Worm (Caenorhabditis elegans) whole organism, late embryonic: ENCODE data around the gene C45G9.4.
"Not testable (repeated sequence)": the region's sequence is repeated elsewhere in the genome, so short reads cannot be mapped to it uniquely, and the experiment has no call there.

Experiments
- C38D4.7 ChIP-seq: fragments of 200-800 bp; sonication (Bioruptor generic); optimal IDR thresholded peaks from 2 replicates; lab custom pipeline; 2018; ENCODE audit warnings: mild to moderate bottlenecking, missing genetic modification characterization, moderate library complexity, missing compliant biosample characterization
- F13H6.1 ChIP-seq: sonication (generic microtip); optimal IDR thresholded peaks from 2 replicates; lab custom pipeline; 2016; ENCODE audit warnings: missing genetic modification characterization, missing compliant biosample characterization
- K02D7.2 ChIP-seq: sonication (generic microtip); optimal IDR thresholded peaks from 2 replicates; lab custom pipeline; 2017; ENCODE audit warnings: mild to moderate bottlenecking, missing genetic modification characterization, missing compliant biosample characterization
- K09A11.1 ChIP-seq: sonication (generic microtip); optimal IDR thresholded peaks from 2 replicates; lab custom pipeline; 2017; ENCODE audit warnings: antibody characterized with exemption, mild to moderate bottlenecking, missing genetic modification characterization, missing compliant biosample characterization; ENCODE audit not compliant: insufficient read depth
- T23F11.4 ChIP-seq: fragments of 200-800 bp; sonication (Bioruptor generic); optimal IDR thresholded peaks from 2 replicates; lab custom pipeline; 2018; ENCODE audit warnings: mild to moderate bottlenecking, missing genetic modification characterization, missing compliant biosample characterization
- ahr-1 ChIP-seq: sonication (generic microtip); optimal IDR thresholded peaks from 2 replicates; lab custom pipeline; 2016; ENCODE audit warnings: missing genetic modification characterization, missing compliant biosample characterization
- ceh-14 ChIP-seq: sonication (generic microtip); optimal IDR thresholded peaks from 2 replicates; lab custom pipeline; 2016; ENCODE audit warnings: missing genotype, missing genetic modification characterization, missing compliant biosample characterization
- ceh-18 ChIP-seq: sonication (generic microtip); optimal IDR thresholded peaks from 2 replicates; lab custom pipeline; 2016; ENCODE audit warnings: missing genetic modification characterization, missing compliant biosample characterization
- ceh-19 ChIP-seq: fragments of 200-800 bp; sonication (Bioruptor generic); optimal IDR thresholded peaks from 2 replicates; lab custom pipeline; 2018; ENCODE audit warnings: mild to moderate bottlenecking, missing genetic modification characterization, missing compliant biosample characterization
- ceh-24 ChIP-seq: sonication (generic microtip); optimal IDR thresholded peaks from 2 replicates; lab custom pipeline; 2016; ENCODE audit warnings: mild to moderate bottlenecking, missing genetic modification characterization, missing compliant biosample characterization
- ceh-30 ChIP-seq: fragments of 150-350 bp; optimal IDR thresholded peaks from 2 replicates; lab custom pipeline; 2014; ENCODE audit warnings: missing biosample characterization, missing genetic modification characterization
- ceh-31 ChIP-seq: sonication (generic microtip); optimal IDR thresholded peaks from 2 replicates; lab custom pipeline; 2016; ENCODE audit warnings: missing genetic modification characterization, missing compliant biosample characterization
- ceh-34 ChIP-seq: sonication (generic microtip); optimal IDR thresholded peaks from 2 replicates; lab custom pipeline; 2016; ENCODE audit warnings: mild to moderate bottlenecking, missing genetic modification characterization, missing compliant biosample characterization
- ceh-9 ChIP-seq: sonication (generic microtip); optimal IDR thresholded peaks from 2 replicates; lab custom pipeline; 2016; ENCODE audit warnings: mild to moderate bottlenecking, missing genetic modification characterization, inconsistent platforms, missing compliant biosample characterization
- dmd-4 ChIP-seq: sonication (generic microtip); optimal IDR thresholded peaks from 2 replicates; lab custom pipeline; 2016; ENCODE audit warnings: borderline replicate concordance, missing genetic modification characterization, missing compliant biosample characterization
- dve-1 ChIP-seq: sonication (generic microtip); optimal IDR thresholded peaks from 2 replicates; lab custom pipeline; 2017; ENCODE audit warnings: antibody characterized with exemption, mild to moderate bottlenecking, missing genetic modification characterization, missing compliant biosample characterization
- elt-4 ChIP-seq: sonication (generic microtip); optimal IDR thresholded peaks from 2 replicates; lab custom pipeline; 2016; ENCODE audit warnings: missing genetic modification characterization, missing compliant biosample characterization
- eyg-1 ChIP-seq: sonication (generic microtip); optimal IDR thresholded peaks from 2 replicates; lab custom pipeline; 2016; ENCODE audit warnings: missing genotype, missing genetic modification characterization, missing compliant biosample characterization
- fkh-10 ChIP-seq: fragments of 150-350 bp; optimal IDR thresholded peaks from 2 replicates; lab custom pipeline; 2014; ENCODE audit warnings: missing biosample characterization, missing genetic modification reagents, missing genetic modification characterization
- gmeb-2 ChIP-seq: sonication (generic microtip); optimal IDR thresholded peaks from 2 replicates; lab custom pipeline; 2016; ENCODE audit warnings: missing genetic modification characterization, inconsistent platforms, missing compliant biosample characterization
- hlh-13 ChIP-seq: fragments of 200-800 bp; sonication (Bioruptor generic); optimal IDR thresholded peaks from 2 replicates; lab custom pipeline; 2018; ENCODE audit warnings: mild to moderate bottlenecking, missing genetic modification characterization, missing compliant biosample characterization
- hlh-15 ChIP-seq: sonication (generic microtip); optimal IDR thresholded peaks from 2 replicates; lab custom pipeline; 2016; ENCODE audit warnings: missing genetic modification characterization, missing compliant biosample characterization
- lin-11 ChIP-seq: fragments of 200-800 bp; sonication (Bioruptor generic); optimal IDR thresholded peaks from 2 replicates; lab custom pipeline; 2018; ENCODE audit warnings: mild to moderate bottlenecking, missing genetic modification characterization, missing compliant biosample characterization
- madf-2 ChIP-seq: sonication (generic microtip); optimal IDR thresholded peaks from 2 replicates; lab custom pipeline; 2017; ENCODE audit warnings: missing genetic modification characterization, missing compliant biosample characterization
- mec-3 ChIP-seq: sonication (generic microtip); optimal IDR thresholded peaks from 2 replicates; lab custom pipeline; 2016; ENCODE audit warnings: borderline replicate concordance, missing genetic modification characterization, missing compliant biosample characterization
- nfya-1 ChIP-seq: sonication (generic microtip); optimal IDR thresholded peaks from 2 replicates; lab custom pipeline; 2017; ENCODE audit warnings: missing genetic modification characterization, mild to moderate bottlenecking, missing compliant biosample characterization, antibody characterized with exemption, moderate library complexity
- nhr-11 ChIP-seq: fragments of 150-350 bp; optimal IDR thresholded peaks from 2 replicates; lab custom pipeline; 2014; ENCODE audit warnings: missing biosample characterization, missing genetic modification characterization
- nhr-232 ChIP-seq: sonication (generic microtip); optimal IDR thresholded peaks from 2 replicates; lab custom pipeline; 2016; ENCODE audit warnings: missing genetic modification characterization, missing compliant biosample characterization
- npax-4 ChIP-seq: sonication (generic microtip); optimal IDR thresholded peaks from 2 replicates; lab custom pipeline; 2016; ENCODE audit warnings: missing genetic modification characterization, missing compliant biosample characterization
- odd-2 ChIP-seq: sonication (generic microtip); optimal IDR thresholded peaks from 2 replicates; lab custom pipeline; 2017; ENCODE audit warnings: antibody characterized with exemption, mild to moderate bottlenecking, missing genetic modification characterization, missing compliant biosample characterization
- pag-3 ChIP-seq: sonication (generic microtip); optimal IDR thresholded peaks from 2 replicates; lab custom pipeline; 2016; ENCODE audit warnings: missing compliant biosample characterization, missing genetic modification characterization, borderline replicate concordance
- pat-9 ChIP-seq: fragments of 200-800 bp; sonication (Bioruptor generic); optimal IDR thresholded peaks from 2 replicates; lab custom pipeline; 2018; ENCODE audit warnings: mild to moderate bottlenecking, missing genetic modification characterization, moderate library complexity, missing compliant biosample characterization
- pha-4 ChIP-seq: fragments of 150-350 bp; optimal IDR thresholded peaks from 2 replicates; lab custom pipeline; 2018; ENCODE audit warnings: missing biosample characterization, missing genetic modification reagents, missing genetic modification characterization
- pqm-1 ChIP-seq: sonication (generic microtip); optimal IDR thresholded peaks from 2 replicates; lab custom pipeline; 2016; ENCODE audit warnings: missing genetic modification characterization, missing compliant biosample characterization
- pros-1 ChIP-seq: fragments of 150-350 bp; optimal IDR thresholded peaks from 2 replicates; lab custom pipeline; 2014; ENCODE audit warnings: missing biosample characterization, missing genetic modification reagents, missing genetic modification characterization
- ref-2 ChIP-seq: sonication (generic microtip); optimal IDR thresholded peaks from 2 replicates; lab custom pipeline; 2016; ENCODE audit warnings: missing genetic modification characterization, missing compliant biosample characterization
- rnt-1 ChIP-seq: sonication (generic microtip); optimal IDR thresholded peaks from 2 replicates; lab custom pipeline; 2016; ENCODE audit warnings: missing genetic modification characterization, missing compliant biosample characterization
- sdc-2 ChIP-seq: sonication (generic microtip); optimal IDR thresholded peaks from 2 replicates; lab custom pipeline; 2016; ENCODE audit warnings: missing genotype, missing genetic modification characterization, missing compliant biosample characterization
- sox-2 ChIP-seq: fragments of 200-800 bp; sonication (Bioruptor generic); IDR thresholded peaks from 2 replicates; pipeline ENCODE4 v1.3.6; 2022; ENCODE audit warnings: missing genetic modification reagents, missing genetic modification characterization, missing compliant biosample characterization
- sox-4 ChIP-seq: sonication (generic microtip); optimal IDR thresholded peaks from 2 replicates; lab custom pipeline; 2017; ENCODE audit warnings: mild to moderate bottlenecking, missing genetic modification characterization, inconsistent platforms, missing compliant biosample characterization
- syd-9 ChIP-seq: sonication (generic microtip); optimal IDR thresholded peaks from 2 replicates; lab custom pipeline; 2016; ENCODE audit warnings: mild to moderate bottlenecking, missing genetic modification characterization, moderate library complexity, missing compliant biosample characterization
- tbx-7 ChIP-seq: sonication (generic microtip); optimal IDR thresholded peaks from 2 replicates; lab custom pipeline; 2016; ENCODE audit warnings: missing genotype, missing genetic modification characterization, missing compliant biosample characterization
- ttx-3 ChIP-seq: sonication (generic microtip); optimal IDR thresholded peaks from 2 replicates; lab custom pipeline; 2016; ENCODE audit warnings: missing genetic modification reagents, missing genetic modification characterization, missing compliant biosample characterization
- unc-3 ChIP-seq, 2 experiments: fragments of 200-800 bp in 1 of 2; sonication (Bioruptor generic) in 1 of 2; sonication (generic microtip) in 1 of 2; conservative IDR thresholded peaks in 1 of 2; optimal IDR thresholded peaks in 1 of 2; 2 replicates each; pipeline versions ENCODE4 v1.3.6 to Lab custom; 2016 to 2022; ENCODE audit warnings: missing compliant biosample characterization in 2 of 2, missing genetic modification characterization in 2 of 2, missing genetic modification reagents in 1 of 2
- unc-42 ChIP-seq: sonication (generic microtip); optimal IDR thresholded peaks from 2 replicates; lab custom pipeline; 2016; ENCODE audit warnings: missing genotype, missing genetic modification characterization, missing compliant biosample characterization
- unc-55 ChIP-seq: sonication (generic microtip); optimal IDR thresholded peaks from 2 replicates; lab custom pipeline; 2017; ENCODE audit warnings: missing biosample characterization, missing genetic modification reagents, missing genetic modification characterization
- unc-86 ChIP-seq: sonication (generic microtip); optimal IDR thresholded peaks from 2 replicates; lab custom pipeline; 2016; ENCODE audit warnings: missing genetic modification characterization, missing compliant biosample characterization
- zip-5 ChIP-seq: sonication (generic microtip); optimal IDR thresholded peaks from 2 replicates; lab custom pipeline; 2016; ENCODE audit warnings: missing genetic modification characterization, missing compliant biosample characterization
- ztf-16 ChIP-seq: sonication (generic microtip); optimal IDR thresholded peaks from 2 replicates; lab custom pipeline; 2017; ENCODE audit warnings: missing genetic modification characterization, missing compliant biosample characterization

C45G9.4 gene

ce11 chrIII:5062406-5062805 lies at the start of gene C45G9.4:
Gene C45G9.4 (plus strand): TSS chrIII:5062706.
- not testable (repeated sequence) for TF ChIP-seq C38D4.7 (GFP tag; lab: Kevin White, UChicago); ceh-30 (tag; lab: Kevin White, UChicago); syd-9 (tag; lab: Kevin White, UChicago)

ce11 chrIII:5013915-5014346 lies 48.6 kb upstream of the C45G9.4 start:
- TF ChIP-seq unc-55 (GFP tag; lab: Kevin White, UChicago) (peak; percentile 96), ttx-3 (no peak), zip-5 (tag; lab: Kevin White, UChicago) (no peak), ceh-14 (tag; lab: Kevin White, UChicago) (peak; percentile 87), T23F11.4 (peak; percentile 51), nhr-11 (no peak), sox-2 (GFP tag; lab: Robert Waterston, UW) (peak; percentile 53; the same call in 1 of the 2 replicates), ztf-16 (tag; lab: Kevin White, UChicago) (no peak), pag-3 (tag; lab: Kevin White, UChicago) (peak; percentile 51), ceh-18 (tag; lab: Kevin White, UChicago) (peak; percentile 96), madf-2 (tag; lab: Kevin White, UChicago) (peak; percentile 56), pros-1 (tag; lab: Kevin White, UChicago) (peak; percentile 84), rnt-1 (tag; lab: Kevin White, UChicago) (peak; percentile 90), ceh-31 (tag; lab: Kevin White, UChicago) (peak; percentile 98), F13H6.1 (tag; lab: Kevin White, UChicago) (peak; percentile 86), ceh-30 (tag; lab: Kevin White, UChicago) (no peak), odd-2 (tag; lab: Kevin White, UChicago) (peak; percentile 29), ahr-1 (tag; lab: Kevin White, UChicago) (no peak), tbx-7 (tag; lab: Kevin White, UChicago) (no peak), fkh-10 (peak; percentile 35), dve-1 (tag; lab: Kevin White, UChicago) (peak; percentile 38), C38D4.7 (GFP tag; lab: Kevin White, UChicago) (no peak), nhr-232 (tag; lab: Kevin White, UChicago) (peak; percentile 42), gmeb-2 (tag; lab: Kevin White, UChicago) (no peak), syd-9 (tag; lab: Kevin White, UChicago) (peak; percentile 83), lin-11 (no peak), hlh-15 (no peak), K09A11.1 (peak; percentile 28), unc-86 (tag; lab: Kevin White, UChicago) (no peak), sdc-2 (tag; lab: Kevin White, UChicago) (peak; percentile 66), ceh-34 (tag; lab: Kevin White, UChicago) (peak; percentile 91), unc-42 (tag; lab: Kevin White, UChicago) (peak; percentile 96), ref-2 (tag; lab: Kevin White, UChicago) (peak; percentile 92), hlh-13 (no peak), eyg-1 (tag; lab: Kevin White, UChicago) (peak; percentile 40), ceh-9 (tag; lab: Kevin White, UChicago) (no peak), dmd-4 (tag; lab: Kevin White, UChicago) (peak; percentile 22), K02D7.2 (tag; lab: Kevin White, UChicago) (no peak), pha-4 (tag; lab: Kevin White, UChicago) (no peak), nfya-1 (tag; lab: Kevin White, UChicago) (peak; percentile 96), sox-4 (tag; lab: Kevin White, UChicago) (peak; percentile 32), mec-3 (tag; lab: Kevin White, UChicago) (peak; percentile 38), unc-3 (GFP tag; conservative IDR thresholded peaks at IDR 0.05; lab: Robert Waterston, UW) (no peak), unc-3 (tag; optimal IDR thresholded peaks at IDR 0.05; lab: Kevin White, UChicago) (no peak), npax-4 (no peak), elt-4 (tag; lab: Kevin White, UChicago) (no peak), ceh-19 (peak; percentile 74), ceh-24 (tag; lab: Kevin White, UChicago) (no peak), pat-9 (tag; lab: Kevin White, UChicago) (no peak), pqm-1 (peak; percentile 23)
